Fruit fly (Drosophila melanogaster): ENCODE measurements around the gene CG1943.

- no peak for TF ChIP-seq toe (GFP tag; optimal IDR thresholded peaks at IDR 0.05)
- TF ChIP-seq ovo (GFP tag; optimal IDR thresholded peaks at IDR 0.05) = no peak
- TF ChIP-seq kay (GFP tag; ENCODE audit: borderline replicate concordance) = no peak
- TF ChIP-seq tj (GFP tag; optimal IDR thresholded peaks at IDR 0.05) = no peak
- TF ChIP-seq Mnt (GFP tag; optimal IDR thresholded peaks at IDR 0.05) = peak; percentile 25
- TF ChIP-seq Clk (GFP tag; optimal IDR thresholded peaks at IDR 0.05) = no peak
Measured at dm6 chr3R:7037250-7037802, 37.3 kb upstream of the CG1943 start.
